Worm (Caenorhabditis elegans) whole organism, L4/young adult: ENCODE results near the gene M03E7.1.

Experiments
- W03F9.2 ChIP-seq: fragments of 150-350 bp; optimal IDR thresholded peaks from 2 replicates; lab custom pipeline; 2014; ENCODE audit warnings: missing biosample characterization, missing genetic modification characterization
- dao-5 ChIP-seq: sonication (generic microtip); optimal IDR thresholded peaks from 2 replicates; lab custom pipeline; 2016; ENCODE audit warnings: missing genotype, missing genetic modification characterization, moderate library complexity, missing compliant biosample characterization
- him-1 ChIP-seq: sonication (generic microtip); optimal IDR thresholded peaks from 2 replicates; lab custom pipeline; 2016; ENCODE audit warnings: missing genotype, missing genetic modification reagents, missing genetic modification characterization, missing compliant biosample characterization

- no peak for TF ChIP-seq W03F9.2 (tag; lab: Kevin White, UChicago)
- TF ChIP-seq him-1 (tag; lab: Kevin White, UChicago) = no peak
- no peak for TF ChIP-seq dao-5 (tag; lab: Kevin White, UChicago)
These were observed at the start of gene M03E7.1 for ce11 chrV:5621390-5621789.
